Worm (Caenorhabditis elegans) whole organism, young adult: ENCODE data around the gene lron-1.
"Not testable (repeated sequence)": the region's sequence is repeated elsewhere in the genome, so short reads cannot be mapped to it uniquely, and the experiment has no call there.

Experiments used
- B0035.1 ChIP-seq: sonication (generic microtip); optimal IDR thresholded peaks from 2 replicates; lab custom pipeline; 2016; ENCODE audit warnings: missing genetic modification characterization, mild to moderate bottlenecking, missing compliant biosample characterization, missing genotype, missing genetic modification reagents
- B0336.3 ChIP-seq: fragments of 200-800 bp; sonication (Bioruptor generic); IDR thresholded peaks from 2 replicates; pipeline ENCODE4 v1.3.6; 2022; ENCODE audit warnings: missing genetic modification characterization, missing compliant biosample characterization
- C06A6.2 ChIP-seq: fragments of 200-800 bp; sonication (Bioruptor generic); conservative IDR thresholded peaks from 2 replicates; pipeline ENCODE4 v1.3.6; 2022; ENCODE audit warnings: missing genetic modification characterization, missing compliant biosample characterization
- F10E7.11 ChIP-seq: sonication (generic microtip); optimal IDR thresholded peaks from 2 replicates; lab custom pipeline; 2017; ENCODE audit warnings: mild to moderate bottlenecking, missing genetic modification characterization, moderate library complexity, missing compliant biosample characterization
- F22D6.2 ChIP-seq: sonication (generic microtip); optimal IDR thresholded peaks from 2 replicates; lab custom pipeline; 2016; ENCODE audit warnings: mild to moderate bottlenecking, missing genetic modification characterization, missing compliant biosample characterization
- F39B2.1 ChIP-seq: fragments of 200-800 bp; sonication (Bioruptor generic); IDR thresholded peaks from 2 replicates; pipeline ENCODE4 v1.3.6; 2022; ENCODE audit warnings: missing genetic modification reagents, missing genetic modification characterization, missing compliant biosample characterization
- ZK185.1 ChIP-seq: sonication (generic microtip); optimal IDR thresholded peaks from 2 replicates; lab custom pipeline; 2016; ENCODE audit warnings: mild to moderate bottlenecking, missing genetic modification characterization, missing compliant biosample characterization; ENCODE audit not compliant: poor library complexity, severe bottlenecking
- akir-1 ChIP-seq: fragments of 200-800 bp; sonication (Bioruptor generic); optimal IDR thresholded peaks from 2 replicates; lab custom pipeline; 2018; ENCODE audit warnings: mild to moderate bottlenecking, missing genetic modification characterization, moderate library complexity, missing compliant biosample characterization
- attf-3 ChIP-seq: fragments of 200-800 bp; sonication (Bioruptor generic); conservative IDR thresholded peaks from 2 replicates; pipeline ENCODE4 v1.3.6; 2022; ENCODE audit warnings: missing genetic modification reagents, missing genetic modification characterization, missing compliant biosample characterization
- bed-1 ChIP-seq: fragments of 200-800 bp; sonication (Bioruptor generic); IDR thresholded peaks from 2 replicates; pipeline ENCODE4 v1.3.6; 2022; ENCODE audit warnings: missing genetic modification reagents, missing genetic modification characterization, missing compliant biosample characterization
- cebp-2 ChIP-seq: fragments of 200-800 bp; sonication (Bioruptor generic); IDR thresholded peaks from 2 replicates; pipeline ENCODE4 v1.3.6; 2022; ENCODE audit warnings: missing genetic modification characterization, missing compliant biosample characterization
- ceh-58 ChIP-seq: fragments of 200-800 bp; sonication (Bioruptor generic); IDR thresholded peaks from 2 replicates; pipeline ENCODE4 v1.3.6; 2022; ENCODE audit warnings: missing genetic modification characterization, missing compliant biosample characterization
- ceh-79 ChIP-seq: sonication (generic microtip); optimal IDR thresholded peaks from 2 replicates; lab custom pipeline; 2017; ENCODE audit warnings: mild to moderate bottlenecking, missing genetic modification characterization, missing compliant biosample characterization
- ceh-91 ChIP-seq: fragments of 200-800 bp; sonication (Bioruptor generic); IDR thresholded peaks from 2 replicates; pipeline ENCODE4 v1.3.6; 2022; ENCODE audit warnings: missing genetic modification reagents, missing genetic modification characterization, missing compliant biosample characterization
- dpl-1 ChIP-seq: fragments of 150-350 bp; optimal IDR thresholded peaks from 2 replicates; lab custom pipeline; 2014; ENCODE audit warnings: missing biosample characterization, missing genetic modification reagents, missing genetic modification characterization
- egl-18 ChIP-seq: fragments of 200-800 bp; sonication (Bioruptor generic); IDR thresholded peaks from 2 replicates; pipeline ENCODE4 v1.3.6; 2022; ENCODE audit warnings: missing genetic modification reagents, missing genetic modification characterization, missing compliant biosample characterization
- ekl-4 ChIP-seq: fragments of 200-800 bp; sonication (Bioruptor generic); IDR thresholded peaks from 2 replicates; pipeline ENCODE4 v1.3.6; 2022; ENCODE audit warnings: missing genetic modification reagents, missing genetic modification characterization, missing compliant biosample characterization
- ets-4 ChIP-seq: fragments of 200-800 bp; sonication (Bioruptor generic); optimal IDR thresholded peaks from 2 replicates; lab custom pipeline; 2018; ENCODE audit warnings: mild to moderate bottlenecking, missing genetic modification characterization, missing compliant biosample characterization
- fkh-3 ChIP-seq: sonication (generic microtip); optimal IDR thresholded peaks from 2 replicates; lab custom pipeline; 2016; ENCODE audit warnings: mild to moderate bottlenecking, missing genetic modification characterization, missing compliant biosample characterization
- hlh-26 ChIP-seq: fragments of 200-800 bp; sonication (Bioruptor generic); conservative IDR thresholded peaks from 2 replicates; pipeline ENCODE4 v1.3.6; 2022; ENCODE audit warnings: missing genetic modification reagents, missing genetic modification characterization, missing compliant biosample characterization
- hmg-1.2 ChIP-seq: fragments of 200-800 bp; sonication (Bioruptor generic); IDR thresholded peaks from 2 replicates; pipeline ENCODE4 v1.3.6; 2022; ENCODE audit warnings: missing genetic modification reagents, missing genetic modification characterization, missing compliant biosample characterization
- hsf-1 ChIP-seq: fragments of 200-800 bp; sonication (Bioruptor generic); IDR thresholded peaks from 2 replicates; pipeline ENCODE4 v1.3.6; 2022; ENCODE audit warnings: missing genetic modification reagents, missing genetic modification characterization, missing compliant biosample characterization
- lag-1 ChIP-seq: fragments of 200-800 bp; sonication (Bioruptor generic); IDR thresholded peaks from 2 replicates; pipeline ENCODE4 v1.3.6; 2022; ENCODE audit warnings: missing genetic modification reagents, missing genetic modification characterization, missing compliant biosample characterization
- let-526 ChIP-seq: fragments of 200-800 bp; sonication (Bioruptor generic); IDR thresholded peaks from 2 replicates; pipeline ENCODE4 v1.3.6; 2022; ENCODE audit warnings: missing genetic modification reagents, missing genetic modification characterization, missing compliant biosample characterization
- lin-35 ChIP-seq, 3 experiments: fragments of 150-350 bp in 2 of 3; sonication (generic microtip) in 1 of 3; optimal IDR thresholded peaks; 2 replicates each; lab custom pipeline; 2014 to 2018; ENCODE audit warnings: missing biosample characterization in 3 of 3, missing genetic modification characterization in 3 of 3, missing genetic modification reagents in 3 of 3
- mes-4 ChIP-seq: sonication (generic microtip); optimal IDR thresholded peaks from 2 replicates; lab custom pipeline; 2016; ENCODE audit warnings: missing genotype, missing genetic modification characterization, missing compliant biosample characterization
- mxl-1 ChIP-seq: sonication (generic microtip); optimal IDR thresholded peaks from 2 replicates; lab custom pipeline; 2016; ENCODE audit warnings: missing genetic modification characterization, missing compliant biosample characterization
- nhr-120 ChIP-seq: fragments of 200-800 bp; sonication (Bioruptor generic); IDR thresholded peaks from 2 replicates; pipeline ENCODE4 v1.3.6; 2022; ENCODE audit warnings: missing genetic modification characterization, missing compliant biosample characterization
- nhr-27 ChIP-seq: fragments of 200-800 bp; sonication (Bioruptor generic); optimal IDR thresholded peaks from 2 replicates; lab custom pipeline; 2018; ENCODE audit warnings: mild to moderate bottlenecking, missing genetic modification characterization, moderate library complexity, missing compliant biosample characterization
- pha-4 ChIP-seq: fragments of 150-350 bp; sonication (generic microtip); optimal IDR thresholded peaks from 2 replicates; lab custom pipeline; 2014; ENCODE audit warnings: missing biosample characterization, missing genetic modification reagents, missing genetic modification characterization
- rcor-1 ChIP-seq: fragments of 200-800 bp; sonication (Bioruptor generic); IDR thresholded peaks from 2 replicates; pipeline ENCODE4 v1.3.6; 2022; ENCODE audit warnings: missing genetic modification reagents, missing genetic modification characterization, missing compliant biosample characterization
- rec-8 ChIP-seq, 2 experiments: sonication (generic microtip); optimal IDR thresholded peaks; 2 replicates each; lab custom pipeline; 2016; ENCODE audit warnings: mild to moderate bottlenecking in 2 of 2, missing genetic modification characterization in 2 of 2, missing genetic modification reagents in 2 of 2, missing genotype in 2 of 2, missing biosample characterization in 1 of 2, missing compliant biosample characterization in 1 of 2, moderate library complexity in 1 of 2
- sea-2 ChIP-seq: fragments of 200-800 bp; sonication (Bioruptor generic); IDR thresholded peaks from 2 replicates; pipeline ENCODE4 v1.3.6; 2022; ENCODE audit warnings: missing genetic modification characterization, missing compliant biosample characterization
- snpc-1.3 ChIP-seq: sonication (generic microtip); optimal IDR thresholded peaks from 2 replicates; lab custom pipeline; 2017; ENCODE audit warnings: missing genetic modification characterization, mild to moderate bottlenecking, missing compliant biosample characterization, antibody characterized with exemption, moderate library complexity, missing genotype, missing genetic modification reagents; ENCODE audit not compliant: insufficient read depth
- somi-1 ChIP-seq: fragments of 200-800 bp; sonication (Bioruptor generic); optimal IDR thresholded peaks from 2 replicates; lab custom pipeline; 2018; ENCODE audit warnings: mild to moderate bottlenecking, missing genetic modification characterization, missing compliant biosample characterization
- tlf-1 ChIP-seq: fragments of 200-800 bp; sonication (Bioruptor generic); optimal IDR thresholded peaks from 2 replicates; lab custom pipeline; 2018; ENCODE audit warnings: mild to moderate bottlenecking, missing genetic modification characterization, missing compliant biosample characterization
- unc-62 ChIP-seq: fragments of 150-350 bp; optimal IDR thresholded peaks from 2 replicates; lab custom pipeline; 2014; ENCODE audit warnings: missing biosample characterization, missing genetic modification reagents, missing genetic modification characterization
- zfh-2 ChIP-seq: fragments of 200-800 bp; sonication (Bioruptor generic); conservative IDR thresholded peaks from 2 replicates; pipeline ENCODE4 v1.3.6; 2022; ENCODE audit warnings: missing genetic modification reagents, missing genetic modification characterization, missing compliant biosample characterization
- zim-3 ChIP-seq: sonication (generic microtip); optimal IDR thresholded peaks from 2 replicates; lab custom pipeline; 2017; ENCODE audit warnings: mild to moderate bottlenecking, missing genetic modification characterization, moderate library complexity, missing compliant biosample characterization
- ztf-18 ChIP-seq: sonication (generic microtip); optimal IDR thresholded peaks from 2 replicates; lab custom pipeline; 2016; ENCODE audit warnings: missing genotype, mild to moderate bottlenecking, missing genetic modification characterization, missing compliant biosample characterization
- ztf-25 ChIP-seq: fragments of 200-800 bp; sonication (Bioruptor generic); IDR thresholded peaks from 2 replicates; pipeline ENCODE4 v1.3.6; 2022; ENCODE audit warnings: missing genetic modification reagents, missing genetic modification characterization, missing compliant biosample characterization
- ztf-26 ChIP-seq: sonication (generic microtip); optimal IDR thresholded peaks from 2 replicates; lab custom pipeline; 2017; ENCODE audit warnings: missing genetic modification characterization, missing compliant biosample characterization

lron-1 gene

ce11 chrX:14572419-14572818 is at the start of gene lron-1:
lron-1 (plus strand) TSS chrX:14572719.
- no peak for TF ChIP-seq egl-18
- TF ChIP-seq ZK185.1 (tag; lab: Kevin White, UChicago) = no peak
- TF ChIP-seq hlh-26 = no peak
- TF ChIP-seq zim-3 (tag; lab: Kevin White, UChicago) = no peak
- TF ChIP-seq F39B2.1 (GFP tag; lab: Robert Waterston, UW) = no peak
- no peak for TF ChIP-seq sea-2 (GFP tag; lab: Robert Waterston, UW)
- no peak for TF ChIP-seq B0336.3 (GFP tag; lab: Robert Waterston, UW)
- TF ChIP-seq ekl-4 (GFP tag; lab: Robert Waterston, UW) = no peak
- TF ChIP-seq ztf-26 = no peak

ce11 chrX:14523275-14523674 is 49.2 kb upstream of the lron-1 start, which contains the start of gene nspc-16:
nspc-16 (plus strand) TSS chrX:14523575.
- TF ChIP-seq rcor-1 (GFP tag; lab: Robert Waterston, UW) = no peak
- no peak for TF ChIP-seq nhr-120
- no peak for TF ChIP-seq dpl-1 (GFP tag; lab: Kevin White, UChicago)
- TF ChIP-seq ceh-58 (GFP tag; lab: Robert Waterston, UW) = no peak
- no peak for TF ChIP-seq ztf-26
- no peak for TF ChIP-seq lag-1 (GFP tag; lab: Robert Waterston, UW)
- no peak for TF ChIP-seq hsf-1 (GFP tag; lab: Robert Waterston, UW)

- not testable (repeated sequence) for TF ChIP-seq tlf-1 (GFP tag; lab: Kevin White, UChicago); nhr-27; F10E7.11 (tag; lab: Kevin White, UChicago)
Observed at ce11 chrX:14525081-14525324, 47.5 kb upstream of the lron-1 start, which contains the start of gene nspc-17. nspc-17 (minus strand) TSS chrX:14525181.

- TF ChIP-seq zfh-2 (GFP tag; lab: Robert Waterston, UW) = no peak
- TF ChIP-seq fkh-3 (tag; lab: Kevin White, UChicago) = no peak
- peak in 1 of 2 experiments; percentile 34 for TF ChIP-seq rec-8 (tag; optimal IDR thresholded peaks at IDR 0.05; lab: Kevin White, UChicago)
- TF ChIP-seq ztf-25 (GFP tag; lab: Robert Waterston, UW) = no peak
- TF ChIP-seq cebp-2 (GFP tag; lab: Robert Waterston, UW) = peak; percentile 98
- TF ChIP-seq zim-3 (tag; lab: Kevin White, UChicago) = peak; percentile 14
- TF ChIP-seq akir-1 = peak; percentile 72
- TF ChIP-seq lin-35 (GFP tag; optimal IDR thresholded peaks at IDR 0.05; lab: Kevin White, UChicago) = peak in 2 of 3 experiments; percentile 83 to 99
- peak; percentile 98 for TF ChIP-seq ZK185.1 (tag; lab: Kevin White, UChicago)
- peak; percentile 79 for TF ChIP-seq unc-62 (GFP tag; lab: Kevin White, UChicago)
- TF ChIP-seq snpc-1.3 (tag; lab: Kevin White, UChicago) = peak; percentile 56
- peak; percentile 97 for TF ChIP-seq F22D6.2
- no peak for TF ChIP-seq mes-4 (tag; lab: Kevin White, UChicago)
- peak; percentile 95 for TF ChIP-seq let-526
- TF ChIP-seq ztf-18 = peak; percentile 80
- TF ChIP-seq ceh-91 (GFP tag; lab: Robert Waterston, UW) = no peak
- TF ChIP-seq ets-4 (GFP tag; lab: Kevin White, UChicago) = peak; percentile 93
- peak; percentile 58; the same call in 1 of the 2 replicates for TF ChIP-seq attf-3
- TF ChIP-seq hmg-1.2 (GFP tag; lab: Robert Waterston, UW) = peak; percentile 87
- TF ChIP-seq B0035.1 (tag; lab: Kevin White, UChicago) = peak; percentile 97
- TF ChIP-seq ztf-26 = peak; percentile 100
- TF ChIP-seq pha-4 (tag; lab: Kevin White, UChicago) = peak; percentile 40
- peak; percentile 97 for TF ChIP-seq ceh-79 (tag; lab: Kevin White, UChicago)
- TF ChIP-seq C06A6.2 (GFP tag; lab: Robert Waterston, UW) = peak; percentile 98
- TF ChIP-seq somi-1 (GFP tag; lab: Kevin White, UChicago) = peak; percentile 97
- TF ChIP-seq mxl-1 = peak; percentile 66
- TF ChIP-seq bed-1 = 0 out of 2 replicates have a peak, but pooled peaks have one; percentile 68
Observed at ce11 chrX:14525325-14526305, 46.9 kb upstream of the lron-1 start.
